Worm (Caenorhabditis elegans) whole organism, L1 larva: ENCODE results near the gene srh-28.

Experiments used
- C16A3.4 ChIP-seq: fragments of 150-350 bp; optimal IDR thresholded peaks from 2 replicates; lab custom pipeline; 2014; ENCODE audit warnings: missing biosample characterization, missing genetic modification characterization
- F16B12.6 ChIP-seq: fragments of 150-350 bp; optimal IDR thresholded peaks from 2 replicates; lab custom pipeline; 2014; ENCODE audit warnings: missing biosample characterization, missing genetic modification characterization
- Y116A8C.19 ChIP-seq: sonication (generic microtip); optimal IDR thresholded peaks from 2 replicates; lab custom pipeline; 2016; ENCODE audit warnings: missing compliant biosample characterization, missing genetic modification characterization, borderline replicate concordance
- alr-1 ChIP-seq: fragments of 200-800 bp; sonication (Bioruptor generic); optimal IDR thresholded peaks from 2 replicates; lab custom pipeline; 2018; ENCODE audit warnings: borderline replicate concordance, mild to moderate bottlenecking, missing genetic modification characterization, missing compliant biosample characterization
- aly-2 ChIP-seq: fragments of 150-350 bp; optimal IDR thresholded peaks from 2 replicates; lab custom pipeline; 2014; ENCODE audit warnings: missing biosample characterization, missing genetic modification characterization
- blmp-1 ChIP-seq: fragments of 150-350 bp; optimal IDR thresholded peaks from 2 replicates; lab custom pipeline; 2014; ENCODE audit warnings: missing biosample characterization, missing genetic modification characterization
- ceh-8 ChIP-seq: fragments of 200-800 bp; sonication (Bioruptor generic); optimal IDR thresholded peaks from 2 replicates; lab custom pipeline; 2018; ENCODE audit warnings: mild to moderate bottlenecking, missing genetic modification characterization, moderate library complexity, missing compliant biosample characterization
- ceh-82 ChIP-seq, 3 experiments: fragments of 150-350 bp in 1 of 3; sonication (generic microtip) in 2 of 3; optimal IDR thresholded peaks; 2 replicates each; lab custom pipeline; 2014 to 2017; ENCODE audit warnings: missing biosample characterization in 3 of 3, missing genetic modification characterization in 3 of 3
- ceh-88 ChIP-seq: fragments of 200-800 bp; sonication (Bioruptor generic); IDR thresholded peaks from 2 replicates; pipeline ENCODE4 v1.3.6; 2022; ENCODE audit warnings: missing genetic modification characterization, missing compliant biosample characterization
- ces-1 ChIP-seq: fragments of 150-350 bp; optimal IDR thresholded peaks from 2 replicates; lab custom pipeline; 2014; ENCODE audit warnings: missing biosample characterization, missing genetic modification reagents, missing genetic modification characterization
- efl-1 ChIP-seq, 4 experiments: fragments of 150-350 bp; optimal IDR thresholded peaks in 3 of 4; peaks in 1 of 4; 1 replicate in 1 of 4; 2 replicates in 3 of 4; lab custom pipeline; 2014; ENCODE audit warnings: missing biosample characterization in 2 of 4, missing genetic modification characterization in 2 of 4, missing genetic modification reagents in 2 of 4
- efl-3 ChIP-seq: fragments of 200-800 bp; sonication (Bioruptor generic); optimal IDR thresholded peaks from 2 replicates; lab custom pipeline; 2018; ENCODE audit warnings: mild to moderate bottlenecking, missing genetic modification characterization, missing compliant biosample characterization
- elt-3 ChIP-seq, 6 experiments: fragments of 150-350 bp in 1 of 6; sonication (generic microtip); optimal IDR thresholded peaks; 2 replicates each; lab custom pipeline; 2017 to 2018; ENCODE audit warnings: missing biosample characterization in 6 of 6, missing genetic modification characterization in 6 of 6, inconsistent platforms in 1 of 6
- fkh-10 ChIP-seq: sonication (generic microtip); optimal IDR thresholded peaks from 2 replicates; lab custom pipeline; 2017; ENCODE audit warnings: missing biosample characterization, missing genetic modification reagents, missing genetic modification characterization
- fkh-4 ChIP-seq: sonication (generic microtip); optimal IDR thresholded peaks from 2 replicates; lab custom pipeline; 2016; ENCODE audit warnings: missing compliant biosample characterization, missing genetic modification characterization, borderline replicate concordance
- fkh-8 ChIP-seq: sonication (generic microtip); optimal IDR thresholded peaks from 2 replicates; lab custom pipeline; 2016; ENCODE audit warnings: mild to moderate bottlenecking, missing genetic modification characterization, missing compliant biosample characterization
- grh-1 ChIP-seq: fragments of 200-800 bp; sonication (Bioruptor generic); IDR thresholded peaks from 2 replicates; pipeline ENCODE4 v1.3.6; 2022; ENCODE audit warnings: missing genetic modification reagents, missing genetic modification characterization, missing compliant biosample characterization
- hpl-2 ChIP-seq: fragments of 150-350 bp; optimal IDR thresholded peaks from 2 replicates; lab custom pipeline; 2014; ENCODE audit warnings: missing biosample characterization, missing genetic modification reagents, missing genetic modification characterization
- jun-1 ChIP-seq: fragments of 150-350 bp; optimal IDR thresholded peaks from 2 replicates; lab custom pipeline; 2014; ENCODE audit warnings: missing biosample characterization, missing genetic modification reagents, missing genetic modification characterization
- lin-13 ChIP-seq: fragments of 150-350 bp; optimal IDR thresholded peaks from 2 replicates; lab custom pipeline; 2014; ENCODE audit warnings: missing biosample characterization, missing genetic modification reagents, missing genetic modification characterization
- lin-14 ChIP-seq: fragments of 200-800 bp; sonication (Bioruptor generic); optimal IDR thresholded peaks from 2 replicates; lab custom pipeline; 2018; ENCODE audit warnings: mild to moderate bottlenecking, missing genetic modification characterization, moderate library complexity, missing compliant biosample characterization
- lin-39 ChIP-seq: fragments of 150-350 bp; optimal IDR thresholded peaks from 2 replicates; lab custom pipeline; 2014; ENCODE audit warnings: missing biosample characterization, missing genetic modification reagents, missing genetic modification characterization
- lsy-2 ChIP-seq, 2 experiments: fragments of 150-350 bp; optimal IDR thresholded peaks; 2 replicates each; lab custom pipeline; 2014; ENCODE audit warnings: missing biosample characterization in 2 of 2, missing genetic modification characterization in 2 of 2
- mdl-1 ChIP-seq, 2 experiments: fragments of 150-350 bp; optimal IDR thresholded peaks; 2 replicates each; lab custom pipeline; 2014 to 2017; ENCODE audit warnings: missing biosample characterization in 2 of 2, missing genetic modification characterization in 2 of 2, inconsistent platforms in 1 of 2
- mep-1 ChIP-seq: fragments of 150-350 bp; optimal IDR thresholded peaks from 2 replicates; lab custom pipeline; 2014; ENCODE audit warnings: missing biosample characterization, missing genetic modification characterization
- nhr-11 ChIP-seq: fragments of 150-350 bp; optimal IDR thresholded peaks from 2 replicates; lab custom pipeline; 2014; ENCODE audit warnings: missing biosample characterization, missing genetic modification characterization
- nhr-19 ChIP-seq: fragments of 200-800 bp; sonication (Bioruptor generic); conservative IDR thresholded peaks from 2 replicates; pipeline ENCODE4 v1.3.6; 2022; ENCODE audit warnings: missing genetic modification characterization, missing compliant biosample characterization
- nhr-20 ChIP-seq: sonication (generic microtip); optimal IDR thresholded peaks from 2 replicates; lab custom pipeline; 2016; ENCODE audit warnings: mild to moderate bottlenecking, missing genetic modification characterization, missing compliant biosample characterization
- nhr-76 ChIP-seq: sonication (generic microtip); optimal IDR thresholded peaks from 2 replicates; lab custom pipeline; 2017; ENCODE audit warnings: missing biosample characterization, missing genetic modification characterization
- nhr-84 ChIP-seq: sonication (generic microtip); optimal IDR thresholded peaks from 2 replicates; lab custom pipeline; 2017; ENCODE audit warnings: missing biosample characterization, missing genetic modification characterization
- nhr-85 ChIP-seq: sonication (generic microtip); peaks from one replicate; lab custom pipeline; 2016; ENCODE audit warnings: missing genetic modification characterization, inconsistent platforms, missing compliant biosample characterization
- pag-3 ChIP-seq: sonication (generic microtip); optimal IDR thresholded peaks from 2 replicates; lab custom pipeline; 2017; ENCODE audit warnings: missing genetic modification characterization, mild to moderate bottlenecking, missing compliant biosample characterization, antibody characterized with exemption, borderline replicate concordance; ENCODE audit not compliant: insufficient read depth
- pax-3 ChIP-seq: fragments of 200-800 bp; sonication (Bioruptor generic); optimal IDR thresholded peaks from 2 replicates; lab custom pipeline; 2018; ENCODE audit warnings: mild to moderate bottlenecking, missing genetic modification characterization, moderate library complexity, missing compliant biosample characterization
- pqm-1 ChIP-seq: sonication (generic microtip); optimal IDR thresholded peaks from 3 replicates; lab custom pipeline; 2017; ENCODE audit warnings: missing biosample characterization, missing genetic modification characterization
- snu-23 ChIP-seq: sonication (generic microtip); optimal IDR thresholded peaks from 2 replicates; lab custom pipeline; 2016; ENCODE audit warnings: missing genetic modification characterization, missing compliant biosample characterization
- sox-4 ChIP-seq: sonication (generic microtip); optimal IDR thresholded peaks from 2 replicates; lab custom pipeline; 2016; ENCODE audit warnings: missing genetic modification characterization, missing compliant biosample characterization
- sup-37 ChIP-seq: fragments of 200-800 bp; sonication (Bioruptor generic); optimal IDR thresholded peaks from 2 replicates; lab custom pipeline; 2018; ENCODE audit warnings: mild to moderate bottlenecking, missing genetic modification characterization, missing compliant biosample characterization
- unc-130 ChIP-seq: fragments of 150-350 bp; optimal IDR thresholded peaks from 2 replicates; lab custom pipeline; 2017; ENCODE audit warnings: missing biosample characterization, missing genetic modification characterization, inconsistent platforms
- unc-62 ChIP-seq: fragments of 150-350 bp; optimal IDR thresholded peaks from 2 replicates; lab custom pipeline; 2014; ENCODE audit warnings: missing biosample characterization, missing genetic modification reagents, missing genetic modification characterization
- unc-86 ChIP-seq: sonication (generic microtip); optimal IDR thresholded peaks from 2 replicates; lab custom pipeline; 2016; ENCODE audit warnings: missing genetic modification characterization, missing compliant biosample characterization
- xbp-1 ChIP-seq: sonication (generic microtip); optimal IDR thresholded peaks from 2 replicates; lab custom pipeline; 2016; ENCODE audit warnings: missing genetic modification characterization, missing compliant biosample characterization
- zag-1 ChIP-seq: fragments of 150-350 bp; optimal IDR thresholded peaks from 2 replicates; lab custom pipeline; 2014; ENCODE audit warnings: missing biosample characterization, missing genetic modification characterization
- ztf-4 ChIP-seq: fragments of 150-350 bp; optimal IDR thresholded peaks from 2 replicates; lab custom pipeline; 2014; ENCODE audit warnings: missing biosample characterization, missing genetic modification characterization

Gene srh-28

ce11 chrV:6751493-6752100 lies 24.0 kb downstream of the srh-28 start (continued):
- TF ChIP-seq nhr-19 (GFP tag; lab: Robert Waterston, UW) (peak; percentile 51), pqm-1 (tag; lab: Kevin White, UChicago) (no peak), aly-2 (tag; lab: Kevin White, UChicago) (no peak)

- TF ChIP-seq sup-37 (GFP tag; lab: Kevin White, UChicago) = no peak
- TF ChIP-seq nhr-85 (tag; lab: Kevin White, UChicago) = peak; percentile 4
- TF ChIP-seq blmp-1 = peak; percentile 79
- no peak for TF ChIP-seq lin-13 (GFP tag; lab: Kevin White, UChicago)
- TF ChIP-seq hpl-2 (GFP tag; lab: Kevin White, UChicago) = no peak
These were observed 30.8 kb downstream of the srh-28 start, which contains the start of gene T25F10.3 for ce11 chrV:6744774-6745173. Gene T25F10.3 (plus strand): TSS chrV:6745081.

ce11 chrV:6736877-6737276 lies 38.7 kb downstream of the srh-28 start:
- TF ChIP-seq snu-23 (no peak), blmp-1 (peak; percentile 92), ztf-4 (tag; lab: Kevin White, UChicago) (no peak), ceh-88 (GFP tag; lab: Robert Waterston, UW) (no peak), mep-1 (tag; lab: Kevin White, UChicago) (no peak), jun-1 (tag; lab: Kevin White, UChicago) (no peak), unc-130 (no peak), efl-3 (GFP tag; lab: Kevin White, UChicago) (no peak), nhr-85 (tag; lab: Kevin White, UChicago) (peak; percentile 71), sox-4 (tag; lab: Kevin White, UChicago) (no peak), alr-1 (no peak), unc-86 (tag; lab: Kevin White, UChicago) (no peak), grh-1 (GFP tag; lab: Robert Waterston, UW) (no peak), Y116A8C.19 (tag; lab: Kevin White, UChicago) (no peak), lin-14 (peak; percentile 42), pax-3 (tag; lab: Kevin White, UChicago) (no peak), lin-39 (tag; lab: Kevin White, UChicago) (no peak), ceh-82 (tag; optimal IDR thresholded peaks at IDR 0.05; lab: Kevin White, UChicago) (no peak), nhr-20 (tag; lab: Kevin White, UChicago) (no peak), efl-1 (optimal IDR thresholded peaks at IDR 0.05; lab: Kevin White, UChicago) (no peak), efl-1 (GFP tag; optimal IDR thresholded peaks at IDR 0.05 in 1 of 2; lab: Kevin White, UChicago) (no peak), lsy-2 (tag; optimal IDR thresholded peaks at IDR 0.05; lab: Kevin White, UChicago) (no peak), xbp-1 (tag; lab: Kevin White, UChicago) (no peak), elt-3 (tag; optimal IDR thresholded peaks at IDR 0.05; lab: Kevin White, UChicago) (peak in 1 of 6 experiments; percentile 81), ces-1 (GFP tag; lab: Kevin White, UChicago) (no peak), hpl-2 (GFP tag; lab: Kevin White, UChicago) (no peak), zag-1 (tag; lab: Kevin White, UChicago) (no peak), unc-62 (no peak), mdl-1 (tag; optimal IDR thresholded peaks at IDR 0.05; lab: Kevin White, UChicago) (no peak), F16B12.6 (no peak), pag-3 (tag; lab: Kevin White, UChicago) (peak; percentile 35), ceh-8 (GFP tag; lab: Kevin White, UChicago) (no peak), fkh-10 (no peak), fkh-4 (tag; lab: Kevin White, UChicago) (no peak), nhr-76 (tag; lab: Kevin White, UChicago) (no peak), fkh-8 (no peak), nhr-84 (tag; lab: Kevin White, UChicago) (no peak), C16A3.4 (tag; lab: Kevin White, UChicago) (no peak), nhr-11 (tag; lab: Kevin White, UChicago) (no peak)
- TF ChIP-seq, all 84 proteins: peak for 5
